Fruit fly (Drosophila melanogaster) S2 (cell line): ENCODE results near the gene CG17134.

Experiments used
- CG8478 ChIP-seq: fragments of >200 bp; optimal IDR thresholded peaks from 2 replicates; lab custom pipeline; 2018
- CTCF ChIP-seq, 2 experiments: fragments of >200 bp; optimal IDR thresholded peaks; 2 replicates each; lab custom pipeline; 2018

The CG17134 gene

DNA sequence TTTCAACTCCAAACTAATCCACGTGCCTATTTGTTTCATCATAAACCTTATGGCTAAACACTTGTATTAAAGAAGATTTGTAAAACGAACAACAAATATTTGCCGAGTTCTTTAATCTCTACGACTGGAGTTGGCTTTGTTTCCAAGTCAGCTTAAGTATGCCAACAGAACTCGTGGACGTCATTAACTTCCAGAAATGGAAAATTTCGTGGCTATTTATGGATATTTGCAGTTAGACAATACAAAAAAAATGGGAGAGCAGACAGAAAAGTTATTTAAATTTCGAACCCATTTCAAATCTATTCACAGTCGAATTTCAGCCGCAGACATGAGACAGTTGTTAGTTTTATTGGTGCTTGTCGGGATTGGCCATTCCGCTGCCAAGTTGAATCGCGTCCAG, at the start of gene CG17134:
Gene CG17134, plus strand, starts transcription at position 301 of the 400 bp plus-strand sequence.
- TF ChIP-seq CTCF (optimal IDR thresholded peaks at IDR 0.05; lab: Kevin White, UChicago) = no peak
- no peak for TF ChIP-seq CG8478

DNA sequence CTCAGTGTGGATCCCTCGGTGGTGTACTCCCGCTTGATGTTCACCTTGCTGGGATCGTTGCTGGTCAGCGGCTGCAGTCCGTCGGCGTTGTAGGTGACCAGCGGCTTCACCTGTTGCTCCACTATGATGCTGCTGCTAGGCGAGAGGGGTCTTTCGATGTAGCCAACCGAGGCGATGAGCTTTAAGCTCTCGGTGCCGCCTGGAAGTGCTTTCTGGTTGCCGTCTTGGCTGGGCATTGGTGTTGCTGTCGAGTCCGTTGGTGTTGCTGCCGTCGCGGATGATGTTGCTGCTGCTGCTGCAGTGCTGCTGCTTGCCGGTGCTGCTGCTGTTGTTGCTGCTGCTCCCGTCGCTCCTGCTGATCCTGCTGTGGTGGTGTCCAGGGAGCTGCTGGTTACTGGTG, 46.5 kb upstream of the CG17134 start:
- TF ChIP-seq CTCF (optimal IDR thresholded peaks at IDR 0.05; lab: Kevin White, UChicago) (no peak), CG8478 (no peak)

DNA sequence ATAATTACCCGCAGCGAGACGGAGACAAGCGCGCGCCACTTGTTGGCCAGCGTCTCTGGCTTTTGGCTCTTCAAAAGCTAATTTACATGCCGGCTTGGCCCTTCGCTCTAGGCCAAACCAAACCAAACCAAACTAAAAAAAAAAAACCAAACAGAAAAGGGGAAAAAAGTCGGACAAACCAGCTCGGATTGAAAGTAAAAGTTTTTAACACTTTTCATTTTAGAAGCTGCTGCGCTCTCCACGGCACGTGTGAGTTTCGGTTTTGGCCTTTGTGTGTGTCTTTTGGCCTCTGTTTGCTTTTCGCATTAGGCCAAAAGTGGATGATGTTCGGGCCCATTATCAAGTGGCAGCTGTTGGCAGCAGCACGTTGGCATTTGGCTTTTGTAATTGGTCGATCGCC, 39.3 kb upstream of the CG17134 start:
- TF ChIP-seq CG8478 (no peak), CTCF (optimal IDR thresholded peaks at IDR 0.05; lab: Kevin White, UChicago) (no peak)

DNA sequence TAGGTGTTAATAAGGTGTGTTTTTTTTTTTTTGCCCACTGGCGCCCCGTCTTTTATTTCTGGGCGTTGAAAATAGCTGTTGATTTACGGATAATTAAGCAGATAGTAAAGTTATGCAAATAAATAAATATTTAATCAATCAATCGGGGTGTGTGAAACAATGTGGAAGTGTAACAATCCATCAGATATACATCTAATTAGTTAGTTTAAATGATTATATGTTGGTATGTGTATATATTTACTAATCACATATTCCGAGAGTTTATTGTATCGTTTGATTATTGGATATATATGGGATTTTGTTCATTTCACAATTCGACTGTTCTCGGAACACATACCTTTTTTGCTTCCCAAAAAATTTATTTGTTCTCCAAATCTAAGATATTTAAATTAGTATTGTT, 30.6 kb upstream of the CG17134 start, which contains the start of gene CG31870:
Gene CG31870, plus strand, starts transcription at position 301 of the 400 bp plus-strand sequence.
- TF ChIP-seq CTCF (optimal IDR thresholded peaks at IDR 0.05; lab: Kevin White, UChicago) (no peak), CG8478 (no peak)

DNA sequence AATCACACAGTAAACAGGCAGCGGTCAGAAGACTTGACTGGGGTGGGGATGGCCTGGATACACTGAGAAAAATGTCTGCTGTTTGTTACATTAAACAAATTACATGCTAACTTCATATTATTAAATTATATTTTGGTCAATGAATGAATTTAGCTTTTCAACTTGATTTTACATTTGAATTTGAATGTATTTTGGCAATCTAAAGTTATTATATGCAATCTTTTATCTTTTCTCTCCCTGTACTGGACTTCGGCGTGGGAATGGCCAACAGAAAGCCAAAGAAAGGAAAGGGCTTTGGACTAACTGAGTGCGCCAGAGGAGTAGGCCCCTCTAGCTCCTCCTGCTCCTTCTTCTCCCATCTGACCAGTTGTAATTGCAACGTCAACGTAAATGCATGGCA, 29.2 kb upstream of the CG17134 start:
- no peak for TF ChIP-seq CG8478
- no peak for TF ChIP-seq CTCF (optimal IDR thresholded peaks at IDR 0.05; lab: Kevin White, UChicago)

DNA sequence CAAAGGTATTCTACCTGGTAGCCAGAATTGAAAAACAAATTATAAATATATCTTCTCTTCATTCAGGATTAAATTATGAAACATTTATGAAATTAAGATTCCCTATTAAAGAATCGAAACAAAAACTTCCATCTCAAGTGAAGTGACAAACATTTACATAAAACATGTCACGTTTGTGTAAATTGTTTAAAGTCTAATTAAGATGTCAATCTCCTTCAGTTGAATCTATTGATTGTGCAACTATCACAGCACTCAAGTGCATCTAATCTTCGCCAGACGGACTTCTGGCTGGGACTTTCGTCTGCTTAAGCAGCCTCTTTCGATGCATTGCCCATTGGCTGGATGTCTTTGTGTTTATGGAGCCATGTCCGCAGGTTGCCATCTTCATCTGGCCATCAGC, 28.4 kb upstream of the CG17134 start:
- TF ChIP-seq CTCF (optimal IDR thresholded peaks at IDR 0.05; lab: Kevin White, UChicago) (no peak), CG8478 (no peak)

DNA sequence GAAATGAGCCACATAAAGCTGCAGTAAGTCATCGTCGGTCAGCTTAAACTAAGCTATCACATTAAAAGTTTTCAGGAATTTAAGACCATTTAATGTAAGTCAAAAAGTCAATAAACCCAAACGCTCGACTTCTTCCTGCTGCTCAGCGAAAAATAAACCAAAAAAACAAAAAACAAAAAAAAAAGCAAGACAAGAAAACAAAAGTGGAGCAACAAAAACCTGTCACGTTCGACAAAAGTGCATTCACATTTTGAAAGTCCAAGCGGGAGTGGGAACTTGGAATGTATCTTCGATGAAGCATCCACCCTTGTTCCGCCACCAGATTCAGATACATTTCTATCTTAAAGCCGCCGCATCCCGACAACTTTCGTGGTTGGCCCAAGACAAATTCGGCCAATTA, 26.5 kb upstream of the CG17134 start:
- TF ChIP-seq CTCF (optimal IDR thresholded peaks at IDR 0.05; lab: Kevin White, UChicago) = no peak
- TF ChIP-seq CG8478 = no peak

DNA sequence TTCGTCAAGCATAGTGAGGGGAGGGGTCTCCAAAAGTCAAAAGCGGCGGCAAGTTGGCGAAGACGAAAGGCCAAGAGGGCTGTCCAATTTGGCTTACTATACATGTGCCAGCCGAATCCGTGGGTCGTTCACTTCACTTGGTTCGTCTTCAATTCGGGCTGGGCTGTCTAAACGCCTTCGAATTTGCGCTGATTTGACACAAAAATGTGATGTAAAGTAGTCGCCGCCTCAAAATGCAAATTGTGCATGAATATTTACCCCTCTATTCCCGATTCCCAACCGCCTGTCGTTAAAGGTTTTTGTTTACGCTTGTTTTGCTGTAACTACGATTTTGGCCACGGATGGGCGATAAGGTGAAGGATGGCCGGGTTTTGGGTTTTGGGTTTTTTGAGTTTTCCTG, 24.8 kb upstream of the CG17134 start:
- TF ChIP-seq CG8478 (no peak), CTCF (optimal IDR thresholded peaks at IDR 0.05; lab: Kevin White, UChicago) (no peak)

DNA sequence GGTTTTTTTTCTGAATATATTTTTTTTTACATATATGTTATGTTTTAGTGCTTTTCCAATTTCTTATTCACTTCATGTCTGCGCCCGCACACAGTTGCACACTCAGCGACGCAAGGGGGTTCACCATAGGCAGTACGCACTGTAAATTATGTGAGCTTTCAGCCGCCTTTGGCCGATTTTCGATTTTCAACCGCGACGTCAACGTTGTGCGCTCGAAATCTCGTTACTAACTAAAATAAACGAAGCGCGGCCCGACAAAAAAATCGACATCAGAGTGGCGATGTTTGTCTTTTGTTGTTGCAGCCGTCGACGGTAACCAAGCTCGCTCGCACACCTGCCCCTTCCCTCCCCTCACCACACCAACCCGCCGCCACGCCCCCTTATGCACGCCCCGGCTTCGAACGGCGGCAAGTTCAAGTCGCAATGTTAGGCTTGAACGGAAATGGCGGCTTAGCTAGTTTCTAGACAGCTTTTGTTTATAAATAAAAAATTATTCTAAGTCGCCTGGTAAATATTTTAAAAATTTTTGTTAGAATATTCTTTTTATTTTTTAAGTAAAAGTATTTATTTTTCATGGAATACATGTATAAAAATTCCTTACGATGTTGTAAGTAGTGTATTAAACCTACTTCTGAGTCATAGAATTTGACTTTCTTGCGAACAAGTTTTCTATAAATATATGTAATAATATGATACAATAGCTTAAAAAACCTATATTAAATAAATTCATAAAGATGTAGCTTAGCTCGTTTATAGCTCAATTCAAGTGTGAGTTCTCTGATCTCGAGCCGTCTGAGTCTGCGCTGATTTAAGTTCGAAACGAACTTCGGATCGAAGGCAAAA, 19.4 kb upstream of the CG17134 start, which contains the start of gene CG31869:
Gene CG31869, minus strand, starts transcription at position 233 of the 843 bp plus-strand sequence.
- no peak for TF ChIP-seq CG8478
- no peak for TF ChIP-seq CTCF (optimal IDR thresholded peaks at IDR 0.05; lab: Kevin White, UChicago)

DNA sequence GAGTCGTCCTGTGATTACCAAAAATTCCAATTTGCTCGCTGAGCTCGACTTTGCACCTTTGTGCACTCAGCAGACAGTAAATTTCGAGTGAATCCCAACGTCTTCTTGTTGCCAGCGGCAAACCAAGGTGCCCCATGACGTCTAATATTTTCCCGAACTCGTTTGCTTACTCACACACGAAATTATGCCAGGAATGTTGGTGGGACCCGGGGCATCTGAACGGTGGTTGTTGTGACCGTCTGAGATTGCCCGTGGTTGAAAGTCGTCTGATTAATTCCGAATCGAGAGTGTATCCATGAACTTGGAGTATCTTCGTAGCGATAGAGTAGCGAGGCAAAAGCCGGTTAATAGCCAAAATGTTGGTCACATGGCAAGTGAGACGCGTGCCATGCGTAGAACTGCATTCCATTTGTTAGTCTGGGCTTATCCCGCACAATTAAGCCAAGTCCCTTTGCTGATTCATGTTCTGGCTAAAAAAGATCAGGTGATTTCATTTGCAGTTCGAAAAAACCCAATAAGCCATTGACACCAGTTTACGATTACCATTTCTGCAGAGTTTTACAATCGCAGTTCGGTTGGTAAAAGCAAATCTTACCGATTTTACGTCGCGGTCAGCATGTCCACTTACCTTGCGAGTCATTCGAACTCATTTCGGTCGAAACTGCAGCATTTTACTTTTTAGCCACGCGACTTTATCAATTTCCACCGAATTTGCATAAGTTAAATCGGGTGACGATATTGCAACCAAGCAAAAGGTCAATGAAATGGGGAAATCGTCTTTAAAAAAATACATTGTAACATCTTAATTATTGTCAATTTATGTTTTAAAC, 18.3 kb upstream of the CG17134 start:
- no peak for TF ChIP-seq CG8478
- TF ChIP-seq CTCF (optimal IDR thresholded peaks at IDR 0.05; lab: Kevin White, UChicago) = no peak

DNA sequence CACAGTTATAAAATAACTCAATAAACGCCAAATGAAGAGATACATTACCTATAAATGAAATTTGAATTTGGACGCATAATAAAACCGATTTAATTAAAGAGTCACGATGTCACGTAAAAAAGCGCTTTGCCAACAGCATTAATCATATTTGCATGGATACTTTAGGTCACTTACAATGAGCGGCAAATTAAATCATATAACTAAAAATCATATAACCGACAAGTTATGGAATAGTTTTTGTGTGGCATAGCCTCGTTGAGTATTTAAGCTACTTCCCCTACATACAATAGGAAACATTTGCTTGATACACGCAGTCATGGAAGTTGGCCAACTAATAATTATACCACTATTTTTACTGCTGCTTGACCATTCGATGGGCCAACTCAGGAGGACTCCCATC, 1.7 kb upstream of the CG17134 start, which contains the start of gene CG6508:
Gene CG6508, plus strand, starts transcription at position 301 of the 400 bp plus-strand sequence.
- TF ChIP-seq CTCF (optimal IDR thresholded peaks at IDR 0.05; lab: Kevin White, UChicago) (no peak), CG8478 (no peak)

DNA sequence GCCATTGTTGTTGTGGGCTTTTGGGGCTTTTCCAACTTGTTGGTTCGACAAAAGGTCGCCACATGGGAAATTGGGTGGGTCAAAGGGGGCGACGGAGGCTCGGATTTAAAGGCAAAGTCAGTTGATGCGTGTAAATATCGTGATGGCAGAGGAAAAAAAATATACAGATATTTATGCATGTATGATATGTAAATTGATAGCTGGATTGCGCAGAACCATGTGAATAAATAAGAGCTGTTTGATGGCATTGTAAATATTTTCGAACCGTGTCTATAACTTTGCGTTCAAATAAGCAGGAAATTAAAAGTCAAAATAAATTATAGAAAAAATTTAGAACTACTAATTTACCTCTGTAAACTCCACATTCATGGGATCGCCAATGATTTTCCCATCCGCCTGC, 2.1 kb downstream of the CG17134 start:
- no peak for TF ChIP-seq CG8478
- TF ChIP-seq CTCF (optimal IDR thresholded peaks at IDR 0.05; lab: Kevin White, UChicago) = no peak

DNA sequence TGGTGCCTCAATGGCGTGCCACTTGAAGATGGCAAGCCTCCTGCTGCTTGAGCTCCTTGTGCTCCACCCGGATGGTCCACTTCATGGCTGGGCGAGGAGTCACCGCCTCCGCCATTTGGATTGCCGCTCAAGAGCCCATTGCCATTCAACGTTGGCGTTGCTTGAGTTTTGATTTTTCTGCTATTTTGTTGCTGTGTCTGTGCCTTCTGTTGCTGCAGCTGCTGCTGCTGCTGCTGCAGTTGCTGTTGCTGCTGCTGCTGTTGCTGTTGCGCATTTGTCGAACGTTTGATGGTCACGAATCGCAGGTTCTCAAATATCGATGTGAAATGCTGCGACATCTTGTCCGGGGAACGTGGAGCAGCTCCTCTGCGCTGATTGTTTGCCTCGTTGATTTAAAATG, 11.1 kb downstream of the CG17134 start:
- TF ChIP-seq CTCF (optimal IDR thresholded peaks at IDR 0.05; lab: Kevin White, UChicago) (no peak), CG8478 (no peak)

DNA sequence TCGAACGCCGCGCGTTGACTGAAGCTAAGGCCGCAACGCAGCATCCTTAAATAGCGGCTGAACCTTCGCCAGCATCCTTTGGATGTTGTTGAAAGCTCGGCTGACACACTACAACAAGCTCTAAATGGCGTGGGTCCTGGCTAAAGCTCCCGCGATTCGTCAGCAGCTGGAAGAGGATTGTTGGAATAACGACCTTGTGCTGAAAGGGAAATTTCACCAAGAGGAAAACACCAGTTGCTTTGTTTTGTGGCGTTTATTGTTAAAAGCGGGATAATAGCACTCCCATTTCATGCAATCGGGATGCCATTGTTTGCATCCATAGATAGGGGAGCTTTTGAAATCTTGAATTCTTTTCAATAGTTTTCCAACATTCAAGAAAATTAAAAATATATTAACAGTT, 17.0 kb downstream of the CG17134 start, which contains the start of gene Nos:
Gene Nos, minus strand, starts transcription at position 21 of the 400 bp plus-strand sequence.
- no peak for TF ChIP-seq CTCF (optimal IDR thresholded peaks at IDR 0.05; lab: Kevin White, UChicago)
- no peak for TF ChIP-seq CG8478

DNA sequence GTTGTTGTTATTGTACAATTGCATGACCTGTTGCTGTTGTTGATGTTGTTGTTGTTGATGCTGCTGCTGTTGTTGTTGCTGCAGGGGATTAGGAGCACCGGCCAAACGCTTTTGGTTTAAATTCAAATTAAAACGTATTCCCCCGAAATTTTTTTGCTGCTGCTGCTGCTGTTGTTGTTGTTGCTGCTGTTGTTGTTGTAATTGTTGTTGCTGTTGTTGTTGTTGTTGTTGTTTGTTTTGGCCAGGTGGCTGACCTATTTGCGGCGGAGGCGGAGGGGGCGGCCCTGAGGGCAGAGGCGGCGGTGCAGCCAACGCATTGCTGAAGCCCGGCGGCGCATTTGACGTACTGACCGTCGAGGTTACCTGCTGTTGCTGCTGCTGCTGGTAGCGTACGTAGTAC, 21.1 kb downstream of the CG17134 start:
- TF ChIP-seq CG8478 (no peak), CTCF (optimal IDR thresholded peaks at IDR 0.05; lab: Kevin White, UChicago) (no peak)

DNA sequence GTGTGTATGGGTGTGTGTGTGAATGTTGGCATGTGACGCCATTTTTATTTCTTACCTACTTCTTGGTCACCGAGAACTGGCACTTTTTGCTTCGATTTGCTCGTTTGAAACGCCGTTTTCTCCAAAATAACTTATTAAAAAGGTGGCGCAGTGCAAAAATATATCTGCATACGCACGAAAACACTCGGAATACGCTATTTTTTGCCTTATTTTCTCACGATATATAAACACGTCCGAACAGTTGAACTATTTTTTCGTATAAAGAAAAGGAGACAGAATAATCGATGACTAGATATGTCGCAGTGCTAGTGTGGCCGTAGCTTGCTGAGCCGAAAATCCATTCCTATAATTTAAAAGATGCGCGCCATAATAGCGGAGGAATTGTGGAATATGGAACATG, 21.8 kb downstream of the CG17134 start, which contains the start of gene CG6700:
Gene CG6700, minus strand, starts transcription at position 272 of the 400 bp plus-strand sequence.
- TF ChIP-seq CG8478 (no peak), CTCF (optimal IDR thresholded peaks at IDR 0.05; lab: Kevin White, UChicago) (peak; percentile 12 to 19)
